Fruit fly (Drosophila melanogaster) whole organism, prepupa: ENCODE measurements around the gene CG4520.

Experiments used
- Blimp-1 ChIP-seq: fragments of 200-800 bp; sonication (Bioruptor generic); optimal IDR thresholded peaks from 3 replicates; lab custom pipeline; 2017; ENCODE audit warnings: missing biosample characterization, missing genetic modification characterization, mild to moderate bottlenecking, moderate library complexity, missing genetic modification reagents
- CG10631 ChIP-seq: fragments of 200-800 bp; sonication (Bioruptor generic); optimal IDR thresholded peaks from 2 replicates; lab custom pipeline; 2016; ENCODE audit warnings: missing biosample characterization, missing genetic modification characterization
- CG11294 ChIP-seq: fragments of 200-800 bp; sonication (Bioruptor generic); IDR thresholded peaks from 2 replicates; pipeline ENCODE4 v1.3.6; 2022; ENCODE audit warnings: missing biosample characterization, missing genetic modification characterization
- CG11902 ChIP-seq: fragments of 200-800 bp; sonication (Bioruptor generic); optimal IDR thresholded peaks from 3 replicates; lab custom pipeline; 2016; ENCODE audit warnings: missing biosample characterization, missing genetic modification characterization
- CG15336 ChIP-seq: fragments of 200-800 bp; sonication (Bioruptor generic); IDR thresholded peaks from 2 replicates; pipeline ENCODE4 v1.3.6; 2022; ENCODE audit warnings: missing biosample characterization, missing genetic modification characterization
- CG16779 ChIP-seq: fragments of 200-800 bp; sonication (Bioruptor generic); optimal IDR thresholded peaks from 3 replicates; lab custom pipeline; 2017; ENCODE audit warnings: missing biosample characterization, mild to moderate bottlenecking, missing genetic modification characterization
- CG3032 ChIP-seq: fragments of 200-800 bp; optimal IDR thresholded peaks from 2 replicates; lab custom pipeline; 2019; ENCODE audit warnings: missing biosample characterization, mild to moderate bottlenecking, missing genetic modification characterization, moderate library complexity
- CG31627 ChIP-seq: fragments of 200-800 bp; sonication (Bioruptor generic); optimal IDR thresholded peaks from 3 replicates; lab custom pipeline; 2016; ENCODE audit warnings: missing biosample characterization, missing genetic modification characterization
- CG32006 ChIP-seq: fragments of 200-800 bp; sonication (Bioruptor generic); optimal IDR thresholded peaks from 3 replicates; lab custom pipeline; 2017; ENCODE audit warnings: missing biosample characterization, mild to moderate bottlenecking, missing genetic modification characterization
- CG34406 ChIP-seq: fragments of 200-800 bp; sonication (Bioruptor generic); optimal IDR thresholded peaks from 3 replicates; lab custom pipeline; 2016; ENCODE audit warnings: missing biosample characterization, missing genetic modification characterization
- CG4318 ChIP-seq: fragments of 200-800 bp; sonication (Bioruptor generic); optimal IDR thresholded peaks from 3 replicates; lab custom pipeline; 2017; ENCODE audit warnings: missing biosample characterization, mild to moderate bottlenecking, missing genetic modification characterization
- CG6163 ChIP-seq: fragments of 200-800 bp; sonication (Bioruptor generic); IDR thresholded peaks from 3 replicates; pipeline ENCODE4 v1.3.6; 2022; ENCODE audit warnings: missing biosample characterization, missing genetic modification characterization
- CG6276 ChIP-seq: fragments of 200-800 bp; sonication (Bioruptor generic); optimal IDR thresholded peaks from 2 replicates; lab custom pipeline; 2017; ENCODE audit warnings: missing biosample characterization, mild to moderate bottlenecking, missing genetic modification characterization
- CG6808 ChIP-seq: fragments of 200-800 bp; sonication (Bioruptor generic); optimal IDR thresholded peaks from 3 replicates; lab custom pipeline; 2017; ENCODE audit warnings: missing biosample characterization, missing genetic modification characterization, mild to moderate bottlenecking, moderate library complexity, missing genetic modification reagents
- CG6854 ChIP-seq: fragments of 200-800 bp; sonication (Bioruptor generic); optimal IDR thresholded peaks from 2 replicates; lab custom pipeline; 2017; ENCODE audit warnings: missing biosample characterization, mild to moderate bottlenecking, missing genetic modification characterization
- CG7368 ChIP-seq: fragments of 200-800 bp; sonication (Bioruptor generic); optimal IDR thresholded peaks from 3 replicates; lab custom pipeline; 2016; ENCODE audit warnings: missing biosample characterization, missing genetic modification characterization
- CG8119 ChIP-seq: fragments of 200-800 bp; sonication (Bioruptor generic); IDR thresholded peaks from 3 replicates; pipeline ENCODE4 v1.3.6; 2022; ENCODE audit warnings: missing biosample characterization, missing genetic modification characterization
- CG8632 ChIP-seq: fragments of 200-800 bp; sonication (Bioruptor generic); optimal IDR thresholded peaks from 3 replicates; lab custom pipeline; 2016; ENCODE audit warnings: missing biosample characterization, missing genetic modification characterization
- Eip78C ChIP-seq: fragments of 200-800 bp; sonication (Bioruptor generic); peaks from one replicate; lab custom pipeline; 2016; ENCODE audit warnings: missing biosample characterization, missing genetic modification characterization
- Eip93F ChIP-seq: fragments of 200-800 bp; sonication (Bioruptor generic); optimal IDR thresholded peaks from 2 replicates; lab custom pipeline; 2016; ENCODE audit warnings: missing biosample characterization, mild to moderate bottlenecking, missing genetic modification characterization
- Ets21C ChIP-seq: fragments of 200-800 bp; sonication (Bioruptor generic); optimal IDR thresholded peaks from 3 replicates; lab custom pipeline; 2016; ENCODE audit warnings: missing biosample characterization, missing genetic modification characterization
- Ets96B ChIP-seq: fragments of 200-800 bp; optimal IDR thresholded peaks from 2 replicates; lab custom pipeline; 2019; ENCODE audit warnings: missing biosample characterization, mild to moderate bottlenecking, missing genetic modification characterization, moderate library complexity
- Gug ChIP-seq: fragments of 200-800 bp; sonication (Bioruptor generic); IDR thresholded peaks from 2 replicates; pipeline ENCODE4 v1.3.6; 2022; ENCODE audit warnings: missing biosample characterization, missing genetic modification characterization
- Hr38 ChIP-seq: sonication (Bioruptor generic); optimal IDR thresholded peaks from 2 replicates; lab custom pipeline; 2016; ENCODE audit warnings: missing biosample characterization, missing genetic modification characterization
- Hr39 ChIP-seq: fragments of 200-800 bp; sonication (Bioruptor generic); optimal IDR thresholded peaks from 2 replicates; lab custom pipeline; 2016; ENCODE audit warnings: missing biosample characterization, missing genetic modification characterization
- Lpt ChIP-seq: fragments of 200-800 bp; sonication (Bioruptor generic); optimal IDR thresholded peaks from 3 replicates; lab custom pipeline; 2016; ENCODE audit warnings: missing biosample characterization, missing genetic modification characterization
- Met ChIP-seq: fragments of 200-800 bp; sonication (Bioruptor generic); optimal IDR thresholded peaks from 3 replicates; lab custom pipeline; 2016; ENCODE audit warnings: missing biosample characterization, missing genetic modification characterization
- OdsH ChIP-seq: fragments of 200-800 bp; sonication (Bioruptor generic); optimal IDR thresholded peaks from 3 replicates; lab custom pipeline; 2016; ENCODE audit warnings: missing biosample characterization, missing genetic modification characterization
- Smox ChIP-seq: fragments of 200-800 bp; sonication (Bioruptor generic); optimal IDR thresholded peaks from 3 replicates; lab custom pipeline; 2016; ENCODE audit warnings: missing biosample characterization, missing genetic modification characterization
- Sox14 ChIP-seq: fragments of 200-800 bp; sonication (Bioruptor generic); optimal IDR thresholded peaks from 3 replicates; lab custom pipeline; 2016; ENCODE audit warnings: missing biosample characterization, missing genetic modification characterization
- Sox15 ChIP-seq: fragments of 200-800 bp; sonication (Bioruptor generic); optimal IDR thresholded peaks from 3 replicates; lab custom pipeline; 2016; ENCODE audit warnings: missing biosample characterization, missing genetic modification characterization
- achi ChIP-seq: fragments of 200-800 bp; sonication (Bioruptor generic); optimal IDR thresholded peaks from 3 replicates; lab custom pipeline; 2016; ENCODE audit warnings: missing biosample characterization, missing genetic modification characterization
- acj6 ChIP-seq: fragments of 200-800 bp; sonication (Bioruptor generic); optimal IDR thresholded peaks from 3 replicates; lab custom pipeline; 2016; ENCODE audit warnings: missing biosample characterization, missing genetic modification characterization
- cyc ChIP-seq: fragments of 200-800 bp; sonication (Bioruptor generic); optimal IDR thresholded peaks from 3 replicates; lab custom pipeline; 2016; ENCODE audit warnings: missing biosample characterization, missing genetic modification characterization
- dac ChIP-seq: fragments of 200-800 bp; sonication (Bioruptor generic); optimal IDR thresholded peaks from 2 replicates; lab custom pipeline; 2017; ENCODE audit warnings: missing biosample characterization, mild to moderate bottlenecking, missing genetic modification characterization
- dsx ChIP-seq: fragments of 200-800 bp; optimal IDR thresholded peaks from 3 replicates; lab custom pipeline; 2019; ENCODE audit warnings: missing biosample characterization, mild to moderate bottlenecking, missing genetic modification characterization, moderate library complexity; ENCODE audit not compliant: poor library complexity, severe bottlenecking
- esn ChIP-seq: fragments of 200-800 bp; sonication (Bioruptor generic); optimal IDR thresholded peaks from 2 replicates; lab custom pipeline; 2016; ENCODE audit warnings: missing biosample characterization, mild to moderate bottlenecking, missing genetic modification characterization, moderate library complexity
- fd85E ChIP-seq: fragments of 200-800 bp; sonication (Bioruptor generic); optimal IDR thresholded peaks from 3 replicates; lab custom pipeline; 2016; ENCODE audit warnings: missing biosample characterization, missing genetic modification characterization
- lz ChIP-seq: fragments of 200-800 bp; sonication (Bioruptor generic); optimal IDR thresholded peaks from 3 replicates; lab custom pipeline; 2016; ENCODE audit warnings: missing biosample characterization, missing genetic modification characterization
- net ChIP-seq: fragments of 200-800 bp; sonication (Bioruptor generic); optimal IDR thresholded peaks from 3 replicates; lab custom pipeline; 2016; ENCODE audit warnings: missing biosample characterization, missing genetic modification characterization
- pdm3 ChIP-seq: fragments of 200-800 bp; sonication (Bioruptor generic); optimal IDR thresholded peaks from 3 replicates; lab custom pipeline; 2016; ENCODE audit warnings: missing biosample characterization, missing genetic modification characterization
- salr ChIP-seq, 2 experiments: fragments of 200-800 bp; sonication (Bioruptor generic); optimal IDR thresholded peaks; 3 replicates each; lab custom pipeline; 2016 to 2018; ENCODE audit warnings: missing biosample characterization in 2 of 2, missing genetic modification characterization in 2 of 2, mild to moderate bottlenecking in 1 of 2
- ss ChIP-seq, 2 experiments: fragments of 200-800 bp; sonication (Bioruptor generic); optimal IDR thresholded peaks; 2 replicates in 1 of 2; 3 replicates in 1 of 2; lab custom pipeline; 2017 to 2018; ENCODE audit warnings: mild to moderate bottlenecking in 2 of 2, missing biosample characterization in 2 of 2, missing genetic modification characterization in 2 of 2, moderate library complexity in 1 of 2
- svp ChIP-seq: fragments of 200-800 bp; sonication (Bioruptor generic); peaks from one replicate; lab custom pipeline; 2016; ENCODE audit warnings: missing biosample characterization, missing genetic modification characterization
- topi ChIP-seq: fragments of 200-800 bp; sonication (Bioruptor generic); optimal IDR thresholded peaks from 3 replicates; lab custom pipeline; 2016; ENCODE audit warnings: missing biosample characterization, missing genetic modification characterization
- vri ChIP-seq: fragments of 200-800 bp; sonication (Bioruptor generic); optimal IDR thresholded peaks from 3 replicates; lab custom pipeline; 2016; ENCODE audit warnings: missing biosample characterization, mild to moderate bottlenecking, missing genetic modification characterization

CG4520 gene

dm6 chr3R:15793372-15793802, 48.9 kb downstream of the CG4520 start, which contains the start of gene nsl1 (continued):
- TF ChIP-seq CG16779 (peak; percentile 29), CG34406 (GFP tag; lab: Kevin White, UChicago) (no peak), topi (GFP tag; lab: Kevin White, UChicago) (no peak), Ets96B (tag; lab: Kevin White, UChicago) (no peak), CG3032 (tag; lab: Kevin White, UChicago) (peak; percentile 43), ss (GFP tag; optimal IDR thresholded peaks at IDR 0.05; lab: Kevin White, UChicago) (peak in 1 of 2 experiments; percentile 49), dsx (GFP tag; lab: Kevin White, UChicago) (peak; percentile 48), OdsH (peak; percentile 42), CG8119 (GFP tag; lab: Robert Waterston, UW) (0 out of 3 replicates have a peak, but pooled peaks have one; percentile 30), CG15336 (GFP tag; lab: Robert Waterston, UW) (0 out of 2 replicates have a peak, but pooled peaks have one; percentile 14), Met (GFP tag; lab: Kevin White, UChicago) (peak; percentile 37), Smox (GFP tag; lab: Kevin White, UChicago) (peak; percentile 27), CG6808 (GFP tag; lab: Kevin White, UChicago) (peak; percentile 43), Sox15 (no peak), CG11902 (GFP tag; lab: Kevin White, UChicago) (no peak), CG6854 (GFP tag; lab: Kevin White, UChicago) (peak; percentile 25), CG7368 (GFP tag; lab: Kevin White, UChicago) (no peak), Ets21C (GFP tag; lab: Kevin White, UChicago) (no peak), CG10631 (GFP tag; lab: Kevin White, UChicago) (no peak), vri (GFP tag; lab: Kevin White, UChicago) (peak; percentile 31), cyc (peak; percentile 24), dac (GFP tag; lab: Kevin White, UChicago) (no peak), Blimp-1 (GFP tag; lab: Kevin White, UChicago) (no peak)

dm6 chr3R:15794258-15794727, 49.8 kb downstream of the CG4520 start:
- TF ChIP-seq CG34406 (GFP tag; lab: Kevin White, UChicago) (peak; percentile 37), CG6808 (GFP tag; lab: Kevin White, UChicago) (peak; percentile 33), acj6 (GFP tag; lab: Kevin White, UChicago) (peak; percentile 9), achi (GFP tag; lab: Kevin White, UChicago) (peak; percentile 35), Smox (GFP tag; lab: Kevin White, UChicago) (no peak), Sox14 (GFP tag; lab: Kevin White, UChicago) (peak; percentile 40), CG6276 (GFP tag; lab: Kevin White, UChicago) (no peak), lz (GFP tag; lab: Kevin White, UChicago) (no peak), pdm3 (GFP tag; lab: Kevin White, UChicago) (no peak), vri (GFP tag; lab: Kevin White, UChicago) (peak; percentile 61), Blimp-1 (GFP tag; lab: Kevin White, UChicago) (no peak), Hr39 (GFP tag; lab: Kevin White, UChicago) (no peak), CG11294 (GFP tag; lab: Robert Waterston, UW) (no peak), Ets21C (GFP tag; lab: Kevin White, UChicago) (no peak), topi (GFP tag; lab: Kevin White, UChicago) (peak; percentile 18), dac (GFP tag; lab: Kevin White, UChicago) (no peak), Gug (no peak), Eip78C (peak; percentile 73), CG32006 (GFP tag; lab: Kevin White, UChicago) (no peak), CG15336 (GFP tag; lab: Robert Waterston, UW) (peak; percentile 35; the same call in 1 of the 2 replicates), Eip93F (no peak), CG8119 (GFP tag; lab: Robert Waterston, UW) (0 out of 3 replicates have a peak, but pooled peaks have one; percentile 14), Met (GFP tag; lab: Kevin White, UChicago) (no peak), esn (GFP tag; lab: Kevin White, UChicago) (peak; percentile 40), CG16779 (no peak), ss (GFP tag; optimal IDR thresholded peaks at IDR 0.05; lab: Kevin White, UChicago) (peak in 1 of 2 experiments; percentile 68), cyc (no peak), svp (GFP tag; lab: Kevin White, UChicago) (no peak), CG4318 (GFP tag; lab: Kevin White, UChicago) (no peak), CG3032 (tag; lab: Kevin White, UChicago) (no peak), CG6854 (GFP tag; lab: Kevin White, UChicago) (peak; percentile 47), Sox15 (no peak), dsx (GFP tag; lab: Kevin White, UChicago) (no peak), CG8632 (GFP tag; lab: Kevin White, UChicago) (no peak), Hr38 (GFP tag; lab: Kevin White, UChicago) (no peak), fd85E (no peak), OdsH (no peak), salr (GFP tag; optimal IDR thresholded peaks at IDR 0.05; lab: Kevin White, UChicago) (peak in 1 of 2 experiments; percentile 11), CG31627 (GFP tag; lab: Kevin White, UChicago) (no peak), Lpt (GFP tag; lab: Kevin White, UChicago) (peak; percentile 64), net (peak; percentile 28), CG6163 (GFP tag; lab: Robert Waterston, UW) (peak; percentile 51; the same call in 1 of the 3 replicates)
